Worm (Caenorhabditis elegans): ENCODE results near the gene C18A3.10.
A peak's percentile ranks its signal among the peaks of the same experiment; 100 is the strongest.

The C18A3.10 gene

DNA sequence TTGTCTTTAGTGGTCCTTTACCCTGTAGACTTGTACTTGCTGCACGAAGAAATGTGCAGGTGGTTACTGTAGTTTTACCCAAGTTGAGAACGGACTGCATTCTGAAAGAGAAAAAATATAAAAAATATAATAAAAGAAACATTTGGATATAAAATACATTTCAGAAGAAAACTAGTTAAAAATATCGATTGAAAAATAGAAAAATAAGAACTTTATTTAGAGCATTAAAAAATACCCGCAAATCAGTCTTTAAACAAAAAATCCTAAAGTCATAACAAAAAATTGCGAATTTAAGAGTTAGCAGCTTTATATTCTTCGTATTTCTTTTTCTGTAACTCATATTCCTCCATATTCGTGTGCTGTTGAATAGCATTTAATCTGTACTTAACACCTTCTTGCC, 46.8 kb downstream of the C18A3.10 start, which contains the start of gene C25H3.7:
TSS of gene C25H3.7 (minus strand) at position 101 of the 400 bp plus-strand sequence.
- TF ChIP-seq hmg-4 (GFP tag; optimal IDR thresholded peaks at IDR 0.05) (no peak), tbx-11 (GFP tag; IDR thresholded peaks at IDR 0.05) (no peak), sea-1 (GFP tag; conservative IDR thresholded peaks at IDR 0.05) (no peak), hmbx-1 (tag; optimal IDR thresholded peaks at IDR 0.05) (no peak), ama-1 (optimal IDR thresholded peaks at IDR 0.05) (no peak), pes-1 (GFP tag; IDR thresholded peaks at IDR 0.05) (no peak), tra-4 (tag; optimal IDR thresholded peaks at IDR 0.05) (no peak), ets-7 (tag; optimal IDR thresholded peaks at IDR 0.05) (no peak), F13C5.2 (tag; optimal IDR thresholded peaks at IDR 0.05) (no peak), ceh-36 (tag; optimal IDR thresholded peaks at IDR 0.05) (no peak), scrt-1 (GFP tag; IDR thresholded peaks at IDR 0.05) (no peak)

- TF ChIP-seq hmg-4 (GFP tag; optimal IDR thresholded peaks at IDR 0.05), result peak; percentile 74
- peak; percentile 10 for TF ChIP-seq B0310.2 (tag; optimal IDR thresholded peaks at IDR 0.05)
- TF ChIP-seq tra-4 (tag; optimal IDR thresholded peaks at IDR 0.05), result no peak
- TF ChIP-seq tbx-11 (GFP tag; IDR thresholded peaks at IDR 0.05), result peak; percentile 63; the same call in 1 of the 2 replicates
- TF ChIP-seq ceh-36 (tag; optimal IDR thresholded peaks at IDR 0.05), result peak; percentile 65
- peak; percentile 43 for TF ChIP-seq ceh-13 (GFP tag; optimal IDR thresholded peaks at IDR 0.05)
Observed at ce11 chrII:5667540-5667939, 48.1 kb downstream of the C18A3.10 start.

ce11 chrII:5665991-5666390, 49.7 kb downstream of the C18A3.10 start, which contains the start of gene C25H3.16:
TSS of gene C25H3.16 (plus strand) at chrII:5666291.
- TF ChIP-seq hmg-4 (GFP tag; optimal IDR thresholded peaks at IDR 0.05) (no peak), scrt-1 (GFP tag; IDR thresholded peaks at IDR 0.05) (no peak), F13C5.2 (tag; optimal IDR thresholded peaks at IDR 0.05) (no peak), flt-1 (GFP tag; IDR thresholded peaks at IDR 0.05) (no peak), B0310.2 (tag; optimal IDR thresholded peaks at IDR 0.05) (no peak), aly-1 (tag; optimal IDR thresholded peaks at IDR 0.05) (no peak), ama-1 (optimal IDR thresholded peaks at IDR 0.05) (no peak), ceh-36 (tag; optimal IDR thresholded peaks at IDR 0.05) (no peak), sea-1 (GFP tag; conservative IDR thresholded peaks at IDR 0.05) (no peak), tbx-37 (GFP tag; conservative IDR thresholded peaks at IDR 0.05) (no peak), tra-4 (tag; optimal IDR thresholded peaks at IDR 0.05) (no peak), tbx-11 (GFP tag; IDR thresholded peaks at IDR 0.05) (no peak)
